Fruit fly (Drosophila melanogaster) whole organism, adult: ENCODE measurements around the gene CG10839.

ENCODE experiments used
- CG11617 ChIP-seq: fragments of 200-800 bp; sonication (Bioruptor generic); optimal IDR thresholded peaks from 2 replicates; lab custom pipeline; 2017; ENCODE audit warnings: mild to moderate bottlenecking, missing biosample characterization, missing genetic modification reagents, missing genetic modification characterization
- CG12768 ChIP-seq: fragments of 200-800 bp; sonication (Bioruptor generic); optimal IDR thresholded peaks from 2 replicates; lab custom pipeline; 2017; ENCODE audit warnings: missing biosample characterization, missing genetic modification characterization, mild to moderate bottlenecking, moderate library complexity, missing genetic modification reagents
- CG14711 ChIP-seq: fragments of 200-800 bp; sonication (Bioruptor generic); optimal IDR thresholded peaks from 2 replicates; lab custom pipeline; 2018; ENCODE audit warnings: missing biosample characterization, mild to moderate bottlenecking, missing genetic modification characterization, moderate library complexity
- CG1620 ChIP-seq: fragments of 200-800 bp; sonication (Bioruptor generic); optimal IDR thresholded peaks from 2 replicates; lab custom pipeline; 2016; ENCODE audit warnings: missing biosample characterization, missing genetic modification characterization
- CG33017 ChIP-seq: fragments of 200-800 bp; sonication (Bioruptor generic); optimal IDR thresholded peaks from 2 replicates; lab custom pipeline; 2018; ENCODE audit warnings: missing biosample characterization, mild to moderate bottlenecking, missing genetic modification characterization, moderate library complexity
- CG5204 ChIP-seq: fragments of 200-800 bp; sonication (Bioruptor generic); optimal IDR thresholded peaks from 2 replicates; lab custom pipeline; 2016; ENCODE audit warnings: missing biosample characterization, missing genetic modification characterization
- CG7045 ChIP-seq: fragments of 200-800 bp; sonication (Bioruptor generic); optimal IDR thresholded peaks from 2 replicates; lab custom pipeline; 2017; ENCODE audit warnings: missing biosample characterization, mild to moderate bottlenecking, missing genetic modification characterization
- CG7101 ChIP-seq: fragments of 200-800 bp; sonication (Bioruptor generic); optimal IDR thresholded peaks from 2 replicates; lab custom pipeline; 2018; ENCODE audit warnings: missing biosample characterization, mild to moderate bottlenecking, missing genetic modification characterization, moderate library complexity
- Clk ChIP-seq: fragments of 200-800 bp; sonication (Bioruptor generic); optimal IDR thresholded peaks from 2 replicates; lab custom pipeline; 2017; ENCODE audit warnings: missing biosample characterization, missing genetic modification characterization
- Crg-1 ChIP-seq: fragments of 200-800 bp; sonication (Bioruptor generic); optimal IDR thresholded peaks from 2 replicates; lab custom pipeline; 2016; ENCODE audit warnings: missing biosample characterization, missing genetic modification characterization
- Hr96 ChIP-seq: fragments of 200-800 bp; sonication (Bioruptor generic); optimal IDR thresholded peaks from 2 replicates; lab custom pipeline; 2016; ENCODE audit warnings: missing biosample characterization, missing genetic modification characterization
- Mnt ChIP-seq: fragments of 200-800 bp; sonication (Bioruptor generic); optimal IDR thresholded peaks from 2 replicates; lab custom pipeline; 2016; ENCODE audit warnings: missing biosample characterization, mild to moderate bottlenecking, missing genetic modification characterization
- bab1 ChIP-seq: fragments of 200-800 bp; sonication (Bioruptor generic); optimal IDR thresholded peaks from 3 replicates; lab custom pipeline; 2019; ENCODE audit warnings: missing biosample characterization, mild to moderate bottlenecking, missing genetic modification characterization, moderate library complexity
- cic ChIP-seq: fragments of 200-800 bp; sonication (Bioruptor generic); optimal IDR thresholded peaks from 2 replicates; lab custom pipeline; 2017; ENCODE audit warnings: missing biosample characterization, mild to moderate bottlenecking, missing genetic modification characterization, moderate library complexity
- cnc ChIP-seq, 2 experiments: fragments of >200 bp; optimal IDR thresholded peaks; 2 replicates each; lab custom pipeline; 2017
- kay ChIP-seq: fragments of 200-800 bp; sonication (Bioruptor generic); peaks from one replicate; lab custom pipeline; 2016; ENCODE audit warnings: missing biosample characterization, missing genetic modification characterization, borderline replicate concordance
- ovo ChIP-seq: fragments of 200-800 bp; sonication (Bioruptor generic); optimal IDR thresholded peaks from 2 replicates; lab custom pipeline; 2016; ENCODE audit warnings: missing biosample characterization, missing genetic modification characterization
- pad ChIP-seq: fragments of 200-800 bp; sonication (Bioruptor generic); optimal IDR thresholded peaks from 3 replicates; lab custom pipeline; 2017; ENCODE audit warnings: missing biosample characterization, missing genetic modification characterization, mild to moderate bottlenecking, moderate library complexity, missing genetic modification reagents
- tj ChIP-seq: fragments of 200-800 bp; sonication (Bioruptor generic); optimal IDR thresholded peaks from 3 replicates; lab custom pipeline; 2017; ENCODE audit warnings: missing biosample characterization, mild to moderate bottlenecking, missing genetic modification characterization, moderate library complexity
- toe ChIP-seq: fragments of 200-800 bp; sonication (Bioruptor generic); optimal IDR thresholded peaks from 2 replicates; lab custom pipeline; 2016; ENCODE audit warnings: missing biosample characterization, missing genetic modification characterization

Gene CG10839

dm6 chr2L:15979186-15979585 is at the start of gene CG10839:
TSS of gene CG10839 (plus strand) at chr2L:15979486.
- TF ChIP-seq toe = no peak

- TF ChIP-seq kay (GFP tag; lab: Kevin White, UChicago) (no peak), CG14711 (tag; lab: Kevin White, UChicago) (no peak), CG1620 (GFP tag; lab: Kevin White, UChicago) (no peak), CG7045 (no peak), CG33017 (tag; lab: Kevin White, UChicago) (no peak), pad (GFP tag; lab: Kevin White, UChicago) (no peak), Hr96 (GFP tag; lab: Kevin White, UChicago) (no peak)
Measured at dm6 chr2L:15936138-15936537, 43.1 kb upstream of the CG10839 start.

dm6 chr2L:15941141-15941540 is 38.1 kb upstream of the CG10839 start, which contains the start of gene CG12448:
TSS of gene CG12448 (plus strand) at chr2L:15941441.
- TF ChIP-seq pad (GFP tag; lab: Kevin White, UChicago) = no peak
- no peak for TF ChIP-seq Mnt (GFP tag; lab: Kevin White, UChicago)
- TF ChIP-seq CG5204 (GFP tag; lab: Kevin White, UChicago) = no peak
- no peak for TF ChIP-seq cnc (optimal IDR thresholded peaks at IDR 0.05; lab: Kevin White, UChicago)
- TF ChIP-seq CG33017 (tag; lab: Kevin White, UChicago) = no peak
- no peak for TF ChIP-seq bab1 (GFP tag; lab: Kevin White, UChicago)
- TF ChIP-seq CG1620 (GFP tag; lab: Kevin White, UChicago) = no peak
- TF ChIP-seq CG12768 (GFP tag; lab: Kevin White, UChicago) = no peak
- TF ChIP-seq tj (GFP tag; lab: Kevin White, UChicago) = no peak
- no peak for TF ChIP-seq cic

- no peak for TF ChIP-seq Hr96 (GFP tag; lab: Kevin White, UChicago)
- no peak for TF ChIP-seq CG33017 (tag; lab: Kevin White, UChicago)
- no peak for TF ChIP-seq Mnt (GFP tag; lab: Kevin White, UChicago)
- no peak for TF ChIP-seq CG12768 (GFP tag; lab: Kevin White, UChicago)
- no peak for TF ChIP-seq bab1 (GFP tag; lab: Kevin White, UChicago)
- TF ChIP-seq CG11617 = no peak
- no peak for TF ChIP-seq kay (GFP tag; lab: Kevin White, UChicago)
Measured at dm6 chr2L:15949457-15949856, 29.8 kb upstream of the CG10839 start.

- no peak for TF ChIP-seq CG7045
Measured at dm6 chr2L:15957558-15957957, 21.7 kb upstream of the CG10839 start, which contains the start of gene CG18063. TSS of gene CG18063 (plus strand) at chr2L:15957858.

- TF ChIP-seq Mnt (GFP tag; lab: Kevin White, UChicago) (no peak), CG7101 (no peak), CG7045 (no peak), pad (GFP tag; lab: Kevin White, UChicago) (no peak), CG5204 (GFP tag; lab: Kevin White, UChicago) (no peak), Clk (GFP tag; lab: Kevin White, UChicago) (no peak), CG12768 (GFP tag; lab: Kevin White, UChicago) (no peak), toe (no peak), CG33017 (tag; lab: Kevin White, UChicago) (no peak), kay (GFP tag; lab: Kevin White, UChicago) (no peak), CG11617 (no peak), cnc (optimal IDR thresholded peaks at IDR 0.05; lab: Kevin White, UChicago) (no peak), Hr96 (GFP tag; lab: Kevin White, UChicago) (no peak), CG1620 (GFP tag; lab: Kevin White, UChicago) (no peak), CG14711 (tag; lab: Kevin White, UChicago) (no peak), bab1 (GFP tag; lab: Kevin White, UChicago) (no peak), tj (GFP tag; lab: Kevin White, UChicago) (no peak), ovo (GFP tag; lab: Kevin White, UChicago) (no peak)
Measured at dm6 chr2L:15962335-15962734, 17.0 kb upstream of the CG10839 start, which contains the start of gene beat-Ib. TSS of gene beat-Ib (minus strand) at chr2L:15962435.

dm6 chr2L:16000199-16000598 is 20.9 kb downstream of the CG10839 start, which contains the start of gene beat-Ic:
TSS of gene beat-Ic (plus strand) at chr2L:16000291.
- TF ChIP-seq CG7101 (no peak), tj (GFP tag; lab: Kevin White, UChicago) (no peak), Hr96 (GFP tag; lab: Kevin White, UChicago) (no peak), CG11617 (no peak), pad (GFP tag; lab: Kevin White, UChicago) (no peak), CG33017 (tag; lab: Kevin White, UChicago) (no peak), bab1 (GFP tag; lab: Kevin White, UChicago) (no peak), cnc (optimal IDR thresholded peaks at IDR 0.05; lab: Kevin White, UChicago) (no peak), CG12768 (GFP tag; lab: Kevin White, UChicago) (no peak), ovo (GFP tag; lab: Kevin White, UChicago) (no peak), Crg-1 (GFP tag; lab: Kevin White, UChicago) (no peak), cic (no peak), kay (GFP tag; lab: Kevin White, UChicago) (no peak), CG7045 (no peak), CG14711 (tag; lab: Kevin White, UChicago) (no peak), Mnt (GFP tag; lab: Kevin White, UChicago) (no peak), Clk (GFP tag; lab: Kevin White, UChicago) (no peak)
